Worm (Caenorhabditis elegans): Measurements from ENCODE around the gene glrx-22.

The glrx-22 gene

ce11 chrIV:8165950-8166349, 35.1 kb downstream of the glrx-22 start, which contains the start of gene B0218.7:
Gene B0218.7 (minus strand): TSS chrIV:8166050.
- TF ChIP-seq unc-62 (GFP tag; optimal IDR thresholded peaks at IDR 0.05 in 1 of 2): no peak
- no peak for TF ChIP-seq unc-62 (tag; optimal IDR thresholded peaks at IDR 0.05)
- TF ChIP-seq lin-38 (GFP tag; IDR thresholded peaks at IDR 0.05): no peak
- no peak for TF ChIP-seq nhr-6 (tag; optimal IDR thresholded peaks at IDR 0.05)
- no peak for TF ChIP-seq sdz-12 (GFP tag; optimal IDR thresholded peaks at IDR 0.05)
- no peak for TF ChIP-seq daf-16 (GFP tag; optimal IDR thresholded peaks at IDR 0.05)
- TF ChIP-seq daf-16 (tag; optimal IDR thresholded peaks at IDR 0.05): no peak
- no peak for TF ChIP-seq nhr-42 (GFP tag; IDR thresholded peaks at IDR 0.05)
- TF ChIP-seq spr-1 (tag; optimal IDR thresholded peaks at IDR 0.05): no peak
- TF ChIP-seq unc-39 (tag; optimal IDR thresholded peaks at IDR 0.05): no peak
- TF ChIP-seq lim-7 (GFP tag; IDR thresholded peaks at IDR 0.05): no peak
- TF ChIP-seq hlh-11 (tag; optimal IDR thresholded peaks at IDR 0.05): no peak
- no peak for TF ChIP-seq nhr-28 (tag; optimal IDR thresholded peaks at IDR 0.05)
- no peak for TF ChIP-seq nhr-10 (tag; optimal IDR thresholded peaks at IDR 0.05)

DNA sequence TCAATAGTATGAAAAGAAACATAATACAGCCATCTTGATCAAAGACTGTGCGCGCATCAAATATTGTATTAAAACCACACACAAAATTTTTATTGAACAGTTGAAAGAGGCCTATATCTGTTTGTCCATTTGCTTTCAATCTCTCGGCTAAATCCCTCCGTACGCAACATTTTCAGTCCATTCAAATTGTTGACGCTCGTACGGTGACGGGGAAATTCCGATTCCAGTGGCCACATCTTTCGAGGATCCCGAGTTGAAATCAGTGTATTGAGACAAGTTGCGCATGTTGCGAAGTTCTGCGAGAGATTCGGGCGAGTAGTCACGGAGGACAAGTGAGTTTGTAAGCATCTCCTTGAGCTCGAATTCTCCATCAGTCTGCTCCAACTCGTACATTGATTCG, 36.5 kb downstream of the glrx-22 start:
- TF ChIP-seq hif-1 (tag; optimal IDR thresholded peaks at IDR 0.05): no peak
- TF ChIP-seq unc-62 (GFP tag; optimal IDR thresholded peaks at IDR 0.05 in 1 of 2): peak in 1 of 2 experiments; percentile 94
- TF ChIP-seq unc-62 (tag; optimal IDR thresholded peaks at IDR 0.05): no peak

ce11 chrIV:8163687-8164086, 37.3 kb downstream of the glrx-22 start, which contains the start of gene clec-51:
Gene clec-51 (minus strand): TSS chrIV:8163800.
- TF ChIP-seq skn-1 (tag; optimal IDR thresholded peaks at IDR 0.05) (no peak), attf-4 (tag; optimal IDR thresholded peaks at IDR 0.05) (no peak), nhr-41 (GFP tag; IDR thresholded peaks at IDR 0.05) (no peak), nhr-28 (tag; optimal IDR thresholded peaks at IDR 0.05) (peak; percentile 58), dpl-1 (GFP tag; optimal IDR thresholded peaks at IDR 0.05) (no peak), vab-7 (GFP tag; IDR thresholded peaks at IDR 0.05) (no peak), ztf-7 (tag; optimal IDR thresholded peaks at IDR 0.05) (no peak), dmd-6 (GFP tag; IDR thresholded peaks at IDR 0.05) (peak; percentile 67), lsy-2 (tag; optimal IDR thresholded peaks at IDR 0.05) (no peak), jun-1 (tag; optimal IDR thresholded peaks at IDR 0.05) (no peak), madf-9 (GFP tag; conservative IDR thresholded peaks at IDR 0.05) (no peak), hlh-11 (tag; optimal IDR thresholded peaks at IDR 0.05) (peak; percentile 70), dve-1 (tag; optimal IDR thresholded peaks at IDR 0.05; ENCODE audit: insufficient read depth) (peak; percentile 55), mxl-2 (GFP tag; conservative IDR thresholded peaks at IDR 0.05) (no peak), daf-16 (GFP tag; optimal IDR thresholded peaks at IDR 0.05) (no peak), daf-16 (tag; optimal IDR thresholded peaks at IDR 0.05) (peak; percentile 66), lim-7 (GFP tag; IDR thresholded peaks at IDR 0.05) (no peak), snpc-1.2 (GFP tag; IDR thresholded peaks at IDR 0.05) (no peak), pqm-1 (tag; optimal IDR thresholded peaks at IDR 0.05) (peak; percentile 90), spr-3 (GFP tag; optimal IDR thresholded peaks at IDR 0.05) (no peak), nhr-77 (tag; optimal IDR thresholded peaks at IDR 0.05) (peak; percentile 15)

- TF ChIP-seq php-3 (GFP tag; IDR thresholded peaks at IDR 0.05) (peak; percentile 92), nhr-28 (tag; optimal IDR thresholded peaks at IDR 0.05) (peak; percentile 27), hlh-11 (tag; optimal IDR thresholded peaks at IDR 0.05) (peak; percentile 22), madf-9 (GFP tag; conservative IDR thresholded peaks at IDR 0.05) (no peak), pqm-1 (tag; optimal IDR thresholded peaks at IDR 0.05) (peak; percentile 14), dmd-6 (GFP tag; IDR thresholded peaks at IDR 0.05) (peak; percentile 48), daf-16 (GFP tag; optimal IDR thresholded peaks at IDR 0.05) (no peak), daf-16 (tag; optimal IDR thresholded peaks at IDR 0.05) (peak; percentile 29), unc-39 (tag; optimal IDR thresholded peaks at IDR 0.05) (no peak)
These were observed 39.3 kb downstream of the glrx-22 start for ce11 chrIV:8161774-8162173.

- TF ChIP-seq dmd-6 (GFP tag; IDR thresholded peaks at IDR 0.05) (peak; percentile 23; the same call in 1 of the 2 replicates), dve-1 (tag; optimal IDR thresholded peaks at IDR 0.05; ENCODE audit: insufficient read depth) (peak; percentile 31), attf-4 (tag; optimal IDR thresholded peaks at IDR 0.05) (no peak), php-3 (GFP tag; IDR thresholded peaks at IDR 0.05) (0 out of 2 replicates have a peak, but pooled peaks have one; percentile 32)
These were observed 41.0 kb downstream of the glrx-22 start for ce11 chrIV:8159995-8160394.
